Fruit fly (Drosophila melanogaster) whole organism, embryonic: ENCODE measurements around the gene GABA-B-R3.

Experiments used
- ATbp ChIP-seq: fragments of 200-800 bp; sonication (Bioruptor generic); optimal IDR thresholded peaks from 2 replicates; lab custom pipeline; 2017; ENCODE audit warnings: missing biosample characterization, mild to moderate bottlenecking, missing genetic modification characterization, missing genetic modification reagents
- Aef1 ChIP-seq: fragments of 200-800 bp; sonication (Bioruptor generic); IDR thresholded peaks from 3 replicates; pipeline ENCODE4 v1.3.6; 2022; ENCODE audit warnings: missing biosample characterization, missing genetic modification characterization
- Atf-2 ChIP-seq: fragments of 200-800 bp; sonication (Bioruptor generic); optimal IDR thresholded peaks from 2 replicates; lab custom pipeline; 2016; ENCODE audit warnings: missing biosample characterization, missing genetic modification characterization
- BtbVII ChIP-seq: fragments of 200-800 bp; sonication (Bioruptor generic); optimal IDR thresholded peaks from 3 replicates; lab custom pipeline; 2017; ENCODE audit warnings: missing biosample characterization, mild to moderate bottlenecking, missing genetic modification characterization
- CG10366 ChIP-seq: fragments of 200-800 bp; sonication (Bioruptor generic); IDR thresholded peaks from 2 replicates; pipeline ENCODE4 v1.3.6; 2022; ENCODE audit warnings: missing biosample characterization, missing genetic modification characterization
- CG11456 ChIP-seq: fragments of 200-800 bp; sonication (Bioruptor generic); IDR thresholded peaks from 3 replicates; pipeline ENCODE4 v1.3.6; 2022; ENCODE audit warnings: missing biosample characterization, missing genetic modification characterization
- CG11504 ChIP-seq: fragments of 200-800 bp; sonication (Bioruptor generic); optimal IDR thresholded peaks from 3 replicates; lab custom pipeline; 2019; ENCODE audit warnings: missing biosample characterization, mild to moderate bottlenecking, missing genetic modification characterization, moderate library complexity
- CG12744 ChIP-seq: fragments of 200-800 bp; sonication (Bioruptor generic); optimal IDR thresholded peaks from 2 replicates; lab custom pipeline; 2016; ENCODE audit warnings: missing biosample characterization, missing genetic modification characterization
- CG13894 ChIP-seq: fragments of 200-800 bp; sonication (Bioruptor generic); optimal IDR thresholded peaks from 3 replicates; lab custom pipeline; 2018; ENCODE audit warnings: missing biosample characterization, mild to moderate bottlenecking, missing genetic modification characterization, moderate library complexity
- CG14014 ChIP-seq: fragments of 200-800 bp; sonication (Bioruptor generic); IDR thresholded peaks from 2 replicates; pipeline ENCODE4 v1.3.6; 2022; ENCODE audit warnings: missing biosample characterization, missing genetic modification characterization
- CG15011 ChIP-seq: fragments of 200-800 bp; sonication (Bioruptor generic); optimal IDR thresholded peaks from 3 replicates; lab custom pipeline; 2018; ENCODE audit warnings: missing biosample characterization, mild to moderate bottlenecking, missing genetic modification characterization
- CG17568 ChIP-seq: fragments of 200-800 bp; sonication (Bioruptor generic); optimal IDR thresholded peaks from 2 replicates; lab custom pipeline; 2018; ENCODE audit warnings: missing biosample characterization, mild to moderate bottlenecking, missing genetic modification characterization, moderate library complexity
- CG2129 ChIP-seq: fragments of 200-800 bp; sonication (Bioruptor generic); IDR thresholded peaks from 2 replicates; pipeline ENCODE4 v1.3.6; 2022; ENCODE audit warnings: missing biosample characterization, missing genetic modification characterization; ENCODE audit not compliant: partially characterized antibody
- CG30431 ChIP-seq: fragments of 200-800 bp; sonication (Bioruptor generic); optimal IDR thresholded peaks from 2 replicates; lab custom pipeline; 2017; ENCODE audit warnings: missing biosample characterization, missing genetic modification characterization
- CG31388 ChIP-seq: fragments of 200-800 bp; sonication (Bioruptor generic); optimal IDR thresholded peaks from 2 replicates; lab custom pipeline; 2016; ENCODE audit warnings: missing biosample characterization, missing genetic modification characterization
- CG32532 ChIP-seq: fragments of 200-800 bp; sonication (Bioruptor generic); IDR thresholded peaks from 2 replicates; pipeline ENCODE4 v1.3.6; 2022; ENCODE audit warnings: missing biosample characterization, missing genetic modification characterization
- CG42726 ChIP-seq: fragments of 200-800 bp; sonication (Bioruptor generic); IDR thresholded peaks from 2 replicates; pipeline ENCODE4 v1.3.6; 2022; ENCODE audit warnings: missing biosample characterization, missing genetic modification characterization; ENCODE audit not compliant: partially characterized antibody
- CG4328 ChIP-seq: fragments of 200-800 bp; sonication (Bioruptor generic); optimal IDR thresholded peaks from 3 replicates; lab custom pipeline; 2017; ENCODE audit warnings: missing biosample characterization, missing genetic modification reagents, missing genetic modification characterization
- CG4360 ChIP-seq: fragments of 200-800 bp; sonication (Bioruptor generic); IDR thresholded peaks from 2 replicates; pipeline ENCODE4 v1.3.6; 2022; ENCODE audit warnings: missing biosample characterization, missing genetic modification characterization
- CG6254 ChIP-seq: fragments of 200-800 bp; sonication (Bioruptor generic); optimal IDR thresholded peaks from 3 replicates; lab custom pipeline; 2017; ENCODE audit warnings: mild to moderate bottlenecking, missing biosample characterization, missing genetic modification reagents, missing genetic modification characterization
- CG7963 ChIP-seq: fragments of 200-800 bp; sonication (Bioruptor generic); IDR thresholded peaks from 3 replicates; pipeline ENCODE4 v1.3.6; 2022; ENCODE audit warnings: missing biosample characterization, missing genetic modification characterization; ENCODE audit not compliant: partially characterized antibody
- CG7987 ChIP-seq: fragments of 200-800 bp; sonication (Bioruptor generic); optimal IDR thresholded peaks from 2 replicates; lab custom pipeline; 2018; ENCODE audit warnings: missing biosample characterization, mild to moderate bottlenecking, missing genetic modification characterization, moderate library complexity
- CG9797 ChIP-seq: fragments of 200-800 bp; sonication (Bioruptor generic); optimal IDR thresholded peaks from 3 replicates; lab custom pipeline; 2018; ENCODE audit warnings: missing biosample characterization, mild to moderate bottlenecking, missing genetic modification characterization
- CoRest ChIP-seq: fragments of 200-800 bp; sonication (Bioruptor generic); optimal IDR thresholded peaks from 3 replicates; lab custom pipeline; 2018; ENCODE audit warnings: missing biosample characterization, mild to moderate bottlenecking, missing genetic modification characterization, moderate library complexity
- Deaf1 ChIP-seq: fragments of 200-800 bp; optimal IDR thresholded peaks from 3 replicates; lab custom pipeline; 2019; ENCODE audit warnings: missing biosample characterization, mild to moderate bottlenecking, missing genetic modification characterization, moderate library complexity
- Dll ChIP-seq: fragments of 200-800 bp; sonication (Bioruptor generic); IDR thresholded peaks from 4 replicates; pipeline ENCODE4 v1.3.6; 2022; ENCODE audit warnings: missing biosample characterization, missing genetic modification characterization; ENCODE audit not compliant: partially characterized antibody
- ERR ChIP-seq: fragments of 200-800 bp; sonication (Bioruptor generic); optimal IDR thresholded peaks from 2 replicates; lab custom pipeline; 2016; ENCODE audit warnings: missing biosample characterization, missing genetic modification characterization
- Fer1 ChIP-seq: fragments of 200-800 bp; sonication (Bioruptor generic); optimal IDR thresholded peaks from 2 replicates; lab custom pipeline; 2017; ENCODE audit warnings: missing biosample characterization, mild to moderate bottlenecking, missing genetic modification characterization
- HLH4C ChIP-seq: fragments of 200-800 bp; sonication (Bioruptor generic); IDR thresholded peaks from 3 replicates; pipeline ENCODE4 v1.3.6; 2022; ENCODE audit warnings: missing biosample characterization, missing genetic modification characterization; ENCODE audit not compliant: partially characterized antibody
- Hey ChIP-seq: fragments of 200-800 bp; sonication (Bioruptor generic); optimal IDR thresholded peaks from 3 replicates; lab custom pipeline; 2018; ENCODE audit warnings: missing biosample characterization, mild to moderate bottlenecking, missing genetic modification characterization
- Lpt ChIP-seq: fragments of >200 bp; optimal IDR thresholded peaks from 2 replicates; lab custom pipeline; 2018; ENCODE audit warnings: missing biosample characterization, missing genetic modification characterization
- MESR4 ChIP-seq: fragments of 200-800 bp; sonication (Bioruptor generic); optimal IDR thresholded peaks from 2 replicates; lab custom pipeline; 2018; ENCODE audit warnings: missing biosample characterization, mild to moderate bottlenecking, missing genetic modification characterization, moderate library complexity
- Meics ChIP-seq: fragments of 200-800 bp; sonication (Bioruptor generic); optimal IDR thresholded peaks from 2 replicates; lab custom pipeline; 2017; ENCODE audit warnings: missing biosample characterization, mild to moderate bottlenecking, missing genetic modification characterization
- Poxn ChIP-seq: fragments of 200-800 bp; sonication (Bioruptor generic); IDR thresholded peaks from 2 replicates; pipeline ENCODE4 v1.3.6; 2022; ENCODE audit warnings: missing biosample characterization, missing genetic modification characterization
- Sox102F ChIP-seq: fragments of 200-800 bp; sonication (Bioruptor generic); optimal IDR thresholded peaks from 2 replicates; lab custom pipeline; 2018; ENCODE audit warnings: missing biosample characterization, mild to moderate bottlenecking, missing genetic modification characterization, moderate library complexity
- Vsx1 ChIP-seq: fragments of 200-800 bp; sonication (Bioruptor generic); optimal IDR thresholded peaks from 2 replicates; lab custom pipeline; 2017; ENCODE audit warnings: missing biosample characterization, mild to moderate bottlenecking, missing genetic modification characterization, missing genetic modification reagents
- ab ChIP-seq: fragments of 200-800 bp; sonication (Bioruptor generic); optimal IDR thresholded peaks from 2 replicates; lab custom pipeline; 2016; ENCODE audit warnings: missing biosample characterization, missing genetic modification characterization
- ci ChIP-seq: fragments of 200-800 bp; sonication (Bioruptor generic); IDR thresholded peaks from 3 replicates; pipeline ENCODE4 v1.3.6; 2022; ENCODE audit warnings: missing biosample characterization, missing genetic modification characterization
- croc ChIP-seq: fragments of 200-800 bp; sonication (Bioruptor generic); conservative IDR thresholded peaks from 3 replicates; pipeline ENCODE4 v1.3.6; 2022; ENCODE audit warnings: missing biosample characterization, missing genetic modification characterization
- cwo ChIP-seq: fragments of 200-800 bp; sonication (Bioruptor generic); optimal IDR thresholded peaks from 3 replicates; lab custom pipeline; 2017; ENCODE audit warnings: missing biosample characterization, missing genetic modification characterization, mild to moderate bottlenecking, moderate library complexity, missing genetic modification reagents
- dmrt99B ChIP-seq: fragments of 200-800 bp; sonication (Bioruptor generic); optimal IDR thresholded peaks from 2 replicates; lab custom pipeline; 2018; ENCODE audit warnings: missing biosample characterization, mild to moderate bottlenecking, missing genetic modification characterization, moderate library complexity
- gem ChIP-seq: fragments of 200-800 bp; sonication (Bioruptor generic); optimal IDR thresholded peaks from 2 replicates; lab custom pipeline; 2019; ENCODE audit warnings: missing biosample characterization, mild to moderate bottlenecking, missing genetic modification characterization, moderate library complexity
- ind ChIP-seq: fragments of 200-800 bp; sonication (Bioruptor generic); optimal IDR thresholded peaks from 3 replicates; lab custom pipeline; 2016; ENCODE audit warnings: missing biosample characterization, missing genetic modification characterization
- lilli ChIP-seq: fragments of 200-800 bp; sonication (Bioruptor generic); optimal IDR thresholded peaks from 3 replicates; lab custom pipeline; 2016; ENCODE audit warnings: missing biosample characterization, missing genetic modification characterization
- lov ChIP-seq, 2 experiments: fragments of 200-800 bp in 1 of 2; fragments of >200 bp in 1 of 2; sonication (Bioruptor generic) in 1 of 2; IDR thresholded peaks in 1 of 2; optimal IDR thresholded peaks in 1 of 2; 2 replicates in 1 of 2; 3 replicates in 1 of 2; pipeline versions ENCODE4 v1.3.6 to Lab custom; 2017 to 2022; ENCODE audit warnings: missing biosample characterization in 1 of 2, missing genetic modification characterization in 1 of 2
- mam ChIP-seq: fragments of 200-800 bp; sonication (Bioruptor generic); optimal IDR thresholded peaks from 3 replicates; lab custom pipeline; 2016; ENCODE audit warnings: missing biosample characterization, missing genetic modification characterization
- p53 ChIP-seq: fragments of 200-800 bp; sonication (Bioruptor generic); optimal IDR thresholded peaks from 2 replicates; lab custom pipeline; 2016; ENCODE audit warnings: missing biosample characterization, missing genetic modification characterization
- shn ChIP-seq: fragments of 200-800 bp; sonication (Bioruptor generic); optimal IDR thresholded peaks from 3 replicates; lab custom pipeline; 2016; ENCODE audit warnings: missing biosample characterization, missing genetic modification characterization
- sob ChIP-seq: fragments of 200-800 bp; sonication (Bioruptor generic); IDR thresholded peaks from 2 replicates; pipeline ENCODE4 v1.3.6; 2022; ENCODE audit warnings: missing biosample characterization, missing genetic modification characterization
- tio ChIP-seq: fragments of 200-800 bp; sonication (Bioruptor generic); optimal IDR thresholded peaks from 2 replicates; lab custom pipeline; 2017; ENCODE audit warnings: missing biosample characterization, missing genetic modification characterization, inconsistent platforms
- ttk ChIP-seq: fragments of 200-800 bp; sonication (Bioruptor generic); IDR thresholded peaks from 2 replicates; pipeline ENCODE4 v2.1.2; 2022; ENCODE audit warnings: missing biosample characterization, missing genetic modification characterization

The GABA-B-R3 gene

dm6 chr2L:745785-746184, 4.0 kb upstream of the GABA-B-R3 start (continued):
- TF ChIP-seq CG17568 (GFP tag; lab: Kevin White, UChicago) (no peak), dmrt99B (tag; lab: Kevin White, UChicago) (peak; percentile 27), tio (GFP tag; lab: Kevin White, UChicago) (no peak), ci (GFP tag; lab: Robert Waterston, UW) (peak; percentile 68; the same call in 2 of the 3 replicates), CG14014 (GFP tag; lab: Robert Waterston, UW) (no peak), shn (GFP tag; lab: Kevin White, UChicago) (no peak), Lpt (GFP tag; lab: Kevin White, UChicago) (no peak), CG15011 (GFP tag; lab: Kevin White, UChicago) (no peak), CG10366 (GFP tag; lab: Robert Waterston, UW) (peak; percentile 40), Vsx1 (GFP tag; lab: Kevin White, UChicago) (no peak), CG13894 (tag; lab: Kevin White, UChicago) (no peak), CG9797 (no peak), p53 (GFP tag; lab: Kevin White, UChicago) (no peak), lilli (peak; percentile 9), sob (no peak), ab (GFP tag; lab: Kevin White, UChicago) (no peak), Aef1 (GFP tag; lab: Robert Waterston, UW) (no peak), mam (GFP tag; lab: Kevin White, UChicago) (no peak), ttk (no peak), HLH4C (GFP tag; lab: Robert Waterston, UW) (no peak), Deaf1 (tag; lab: Kevin White, UChicago) (no peak), ERR (GFP tag; lab: Kevin White, UChicago) (no peak), CG6254 (GFP tag; lab: Kevin White, UChicago) (peak; percentile 98), croc (GFP tag; lab: Robert Waterston, UW) (no peak), CG30431 (GFP tag; lab: Kevin White, UChicago) (no peak), Sox102F (GFP tag; lab: Kevin White, UChicago) (peak; percentile 19), CG42726 (GFP tag; lab: Robert Waterston, UW) (no peak), MESR4 (no peak), Hey (no peak), CG11504 (tag; lab: Kevin White, UChicago) (peak; percentile 19), CG12744 (GFP tag; lab: Kevin White, UChicago) (no peak), ind (GFP tag; lab: Kevin White, UChicago) (no peak), CoRest (tag; lab: Kevin White, UChicago) (no peak), cwo (GFP tag; lab: Kevin White, UChicago) (no peak), CG4360 (no peak), CG11456 (no peak), Dll (no peak), lov (optimal IDR thresholded peaks at IDR 0.05; lab: Kevin White, UChicago) (no peak), lov (GFP tag; IDR thresholded peaks at IDR 0.05; lab: Robert Waterston, UW) (no peak), gem (tag; lab: Kevin White, UChicago) (peak; percentile 31), BtbVII (GFP tag; lab: Kevin White, UChicago) (no peak), Meics (GFP tag; lab: Kevin White, UChicago) (peak; percentile 18), Atf-2 (GFP tag; lab: Kevin White, UChicago) (no peak), ATbp (peak; percentile 5), Poxn (GFP tag; lab: Robert Waterston, UW) (no peak), CG4328 (GFP tag; lab: Kevin White, UChicago) (no peak), CG31388 (GFP tag; lab: Kevin White, UChicago) (no peak), CG7987 (GFP tag; lab: Kevin White, UChicago) (no peak), CG2129 (GFP tag; lab: Robert Waterston, UW) (no peak), Fer1 (peak; percentile 59), CG7963 (GFP tag; lab: Robert Waterston, UW) (no peak), CG32532 (GFP tag; lab: Robert Waterston, UW) (peak; percentile 30; the same call in 1 of the 2 replicates)
